Fruit fly (Drosophila melanogaster) whole organism, embryonic: Measurements from ENCODE around the gene dpp.
A peak's percentile ranks its signal among the peaks of the same experiment; 100 is the strongest.

Experiments
- Adf1 ChIP-seq: fragments of 200-800 bp; sonication (Bioruptor generic); IDR thresholded peaks from 2 replicates; pipeline ENCODE4 v1.3.6; 2022; ENCODE audit warnings: missing biosample characterization, missing genetic modification characterization
- Awh ChIP-seq: fragments of 200-800 bp; sonication (Bioruptor generic); IDR thresholded peaks from 2 replicates; pipeline ENCODE4, ENCODE4 v1.3.6; 2022; ENCODE audit warnings: missing biosample characterization, missing genetic modification characterization
- Blimp-1 ChIP-seq: fragments of 200-800 bp; sonication (Bioruptor generic); optimal IDR thresholded peaks from 3 replicates; lab custom pipeline; 2018; ENCODE audit warnings: missing biosample characterization, missing genetic modification characterization, mild to moderate bottlenecking, moderate library complexity, missing genetic modification reagents
- CG11695 ChIP-seq: fragments of 200-800 bp; sonication (Bioruptor generic); IDR thresholded peaks from 3 replicates; pipeline ENCODE4 v1.3.6; 2022; ENCODE audit warnings: missing biosample characterization, missing genetic modification characterization
- CG12769 ChIP-seq: fragments of 200-800 bp; sonication (Bioruptor generic); optimal IDR thresholded peaks from 2 replicates; lab custom pipeline; 2019; ENCODE audit warnings: missing biosample characterization, mild to moderate bottlenecking, missing genetic modification characterization, moderate library complexity
- CG13624 ChIP-seq: fragments of 200-800 bp; sonication (Bioruptor generic); optimal IDR thresholded peaks from 2 replicates; lab custom pipeline; 2016; ENCODE audit warnings: missing biosample characterization, missing genetic modification characterization
- CG16779 ChIP-seq: fragments of 200-800 bp; sonication (Bioruptor generic); IDR thresholded peaks from 2 replicates; pipeline ENCODE4 v1.3.6; 2022; ENCODE audit warnings: missing biosample characterization, missing genetic modification characterization
- CG2202 ChIP-seq: fragments of 200-800 bp; sonication (Bioruptor generic); optimal IDR thresholded peaks from 2 replicates; lab custom pipeline; 2018; ENCODE audit warnings: missing biosample characterization, mild to moderate bottlenecking, missing genetic modification characterization
- CG31388 ChIP-seq: fragments of 200-800 bp; sonication (Bioruptor generic); optimal IDR thresholded peaks from 2 replicates; lab custom pipeline; 2016; ENCODE audit warnings: missing biosample characterization, missing genetic modification characterization
- CG42726 ChIP-seq: fragments of 200-800 bp; sonication (Bioruptor generic); IDR thresholded peaks from 2 replicates; pipeline ENCODE4 v1.3.6; 2022; ENCODE audit warnings: missing biosample characterization, missing genetic modification characterization; ENCODE audit not compliant: partially characterized antibody
- CG6689 ChIP-seq: fragments of 200-800 bp; sonication (Bioruptor generic); IDR thresholded peaks from 2 replicates; pipeline ENCODE4 v1.3.6; 2022; ENCODE audit warnings: missing biosample characterization, missing genetic modification characterization
- CG7745 ChIP-seq: fragments of 200-800 bp; sonication (Bioruptor generic); optimal IDR thresholded peaks from 2 replicates; lab custom pipeline; 2018; ENCODE audit warnings: missing biosample characterization, mild to moderate bottlenecking, missing genetic modification characterization, moderate library complexity
- CG9609 ChIP-seq: fragments of 200-800 bp; sonication (Bioruptor generic); optimal IDR thresholded peaks from 3 replicates; lab custom pipeline; 2016; ENCODE audit warnings: missing biosample characterization, missing genetic modification characterization
- CG9932 ChIP-seq: fragments of 200-800 bp; sonication (Bioruptor generic); IDR thresholded peaks from 2 replicates; pipeline ENCODE4 v1.3.6; 2022; ENCODE audit warnings: missing biosample characterization, missing genetic modification characterization
- CoRest ChIP-seq: fragments of 200-800 bp; sonication (Bioruptor generic); optimal IDR thresholded peaks from 3 replicates; lab custom pipeline; 2018; ENCODE audit warnings: missing biosample characterization, mild to moderate bottlenecking, missing genetic modification characterization, moderate library complexity
- D19A ChIP-seq: fragments of 200-800 bp; optimal IDR thresholded peaks from 3 replicates; lab custom pipeline; 2019; ENCODE audit warnings: missing biosample characterization, mild to moderate bottlenecking, missing genetic modification characterization, moderate library complexity
- Drgx ChIP-seq: fragments of 200-800 bp; sonication (Bioruptor generic); IDR thresholded peaks from 2 replicates; pipeline ENCODE4 v1.3.6; 2022; ENCODE audit warnings: missing biosample characterization, missing genetic modification characterization
- Fer2 ChIP-seq: fragments of 200-800 bp; sonication (Bioruptor generic); optimal IDR thresholded peaks from 2 replicates; lab custom pipeline; 2018; ENCODE audit warnings: missing biosample characterization, mild to moderate bottlenecking, missing genetic modification characterization, moderate library complexity
- H15 ChIP-seq: fragments of 200-800 bp; sonication (Bioruptor generic); IDR thresholded peaks from 3 replicates; pipeline ENCODE4 v1.3.6; 2022; ENCODE audit warnings: missing biosample characterization, missing genetic modification characterization
- HLH4C ChIP-seq: fragments of 200-800 bp; sonication (Bioruptor generic); IDR thresholded peaks from 3 replicates; pipeline ENCODE4 v1.3.6; 2022; ENCODE audit warnings: missing biosample characterization, missing genetic modification characterization; ENCODE audit not compliant: partially characterized antibody
- HmgD ChIP-seq: fragments of 200-800 bp; sonication (Bioruptor generic); optimal IDR thresholded peaks from 3 replicates; lab custom pipeline; 2016; ENCODE audit warnings: missing biosample characterization, missing genetic modification characterization
- Hr78 ChIP-seq, 2 experiments: fragments of 200-800 bp in 1 of 2; fragments of >200 bp in 1 of 2; sonication (Bioruptor generic) in 1 of 2; optimal IDR thresholded peaks; 2 replicates each; lab custom pipeline; 2017 to 2019; ENCODE audit warnings: missing biosample characterization in 2 of 2, missing genetic modification characterization in 2 of 2, mild to moderate bottlenecking in 1 of 2, moderate library complexity in 1 of 2
- MESR4 ChIP-seq: fragments of 200-800 bp; sonication (Bioruptor generic); optimal IDR thresholded peaks from 2 replicates; lab custom pipeline; 2018; ENCODE audit warnings: missing biosample characterization, mild to moderate bottlenecking, missing genetic modification characterization, moderate library complexity
- Med ChIP-seq: fragments of 200-800 bp; sonication (Bioruptor generic); peaks from one replicate; lab custom pipeline; 2016; ENCODE audit warnings: missing biosample characterization, missing genetic modification characterization, mild to moderate bottlenecking, inconsistent platforms, moderate library complexity
- NC2β ChIP-seq: fragments of 200-800 bp; sonication (Bioruptor generic); optimal IDR thresholded peaks from 2 replicates; lab custom pipeline; 2016; ENCODE audit warnings: missing biosample characterization, missing genetic modification characterization
- Oaz ChIP-seq: fragments of 200-800 bp; sonication (Bioruptor generic); IDR thresholded peaks from 2 replicates; pipeline ENCODE4 v1.3.6; 2022; ENCODE audit warnings: missing biosample characterization, missing genetic modification characterization
- abd-A ChIP-seq: fragments of 200-800 bp; sonication (Bioruptor generic); optimal IDR thresholded peaks from 3 replicates; lab custom pipeline; 2019; ENCODE audit warnings: missing biosample characterization, mild to moderate bottlenecking, missing genetic modification characterization, moderate library complexity
- bowl ChIP-seq: fragments of 200-800 bp; sonication (Bioruptor generic); IDR thresholded peaks from 2 replicates; pipeline ENCODE4 v1.3.6; 2022; ENCODE audit warnings: missing biosample characterization, missing genetic modification characterization
- br ChIP-seq: fragments of >200 bp; optimal IDR thresholded peaks from 2 replicates; lab custom pipeline; 2017
- chif ChIP-seq, 2 experiments: fragments of 200-800 bp; sonication (Bioruptor generic); optimal IDR thresholded peaks; 3 replicates each; lab custom pipeline; 2016; ENCODE audit warnings: missing biosample characterization in 2 of 2, missing genetic modification characterization in 2 of 2
- fd102C ChIP-seq: fragments of 200-800 bp; sonication (Bioruptor generic); optimal IDR thresholded peaks from 2 replicates; lab custom pipeline; 2018; ENCODE audit warnings: missing biosample characterization, mild to moderate bottlenecking, missing genetic modification characterization, moderate library complexity
- gcm2 ChIP-seq: fragments of 200-800 bp; sonication (Bioruptor generic); optimal IDR thresholded peaks from 2 replicates; lab custom pipeline; 2016; ENCODE audit warnings: missing biosample characterization, missing genetic modification characterization
- grn ChIP-seq: fragments of 200-800 bp; sonication (Bioruptor generic); optimal IDR thresholded peaks from 3 replicates; lab custom pipeline; 2017; ENCODE audit warnings: missing biosample characterization, missing genetic modification characterization
- gsb ChIP-seq: fragments of 200-800 bp; sonication (Bioruptor generic); IDR thresholded peaks from 2 replicates; pipeline ENCODE4 v1.3.6; 2022; ENCODE audit warnings: missing biosample characterization, missing genetic modification characterization
- h ChIP-seq: fragments of >200 bp; optimal IDR thresholded peaks from 2 replicates; lab custom pipeline; 2017
- kni ChIP-seq: fragments of 200-800 bp; sonication (Bioruptor generic); optimal IDR thresholded peaks from 3 replicates; lab custom pipeline; 2017; ENCODE audit warnings: mild to moderate bottlenecking, missing biosample characterization, missing genetic modification reagents, missing genetic modification characterization
- luna ChIP-seq: fragments of 200-800 bp; sonication (Bioruptor generic); optimal IDR thresholded peaks from 2 replicates; lab custom pipeline; 2016; ENCODE audit warnings: missing biosample characterization, missing genetic modification characterization
- pfk ChIP-seq: fragments of 200-800 bp; sonication (Bioruptor generic); optimal IDR thresholded peaks from 2 replicates; lab custom pipeline; 2018; ENCODE audit warnings: missing biosample characterization, mild to moderate bottlenecking, missing genetic modification characterization, moderate library complexity
- sd ChIP-seq: fragments of 200-800 bp; sonication (Bioruptor generic); optimal IDR thresholded peaks from 3 replicates; lab custom pipeline; 2018; ENCODE audit warnings: missing biosample characterization, mild to moderate bottlenecking, missing genetic modification characterization, moderate library complexity
- sens ChIP-seq: fragments of 200-800 bp; sonication (Bioruptor generic); peaks from one replicate; lab custom pipeline; 2016; ENCODE audit warnings: missing biosample characterization, missing genetic modification characterization
- shn ChIP-seq: fragments of 200-800 bp; sonication (Bioruptor generic); optimal IDR thresholded peaks from 3 replicates; lab custom pipeline; 2016; ENCODE audit warnings: missing biosample characterization, missing genetic modification characterization
- slbo ChIP-seq: fragments of 200-800 bp; sonication (Bioruptor generic); IDR thresholded peaks from 2 replicates; pipeline ENCODE4 v1.3.6; 2022; ENCODE audit warnings: missing biosample characterization, missing genetic modification characterization
- stc ChIP-seq: fragments of 200-800 bp; sonication (Bioruptor generic); IDR thresholded peaks from 2 replicates; pipeline ENCODE4 v1.3.6; 2022; ENCODE audit warnings: missing biosample characterization, missing genetic modification characterization
- tx ChIP-seq: fragments of 200-800 bp; sonication (Bioruptor generic); optimal IDR thresholded peaks from 2 replicates; lab custom pipeline; 2016; ENCODE audit warnings: missing biosample characterization, missing genetic modification characterization

The dpp gene

dm6 chr2L:2473842-2474386 lies 45.7 kb downstream of the dpp start:
- no peak for TF ChIP-seq Hr78 (GFP tag; optimal IDR thresholded peaks at IDR 0.05; lab: Kevin White, UChicago)
- no peak for TF ChIP-seq CG16779
- no peak for TF ChIP-seq br (lab: Kevin White, UChicago)
- peak; percentile 63 for TF ChIP-seq CG7745
- no peak for TF ChIP-seq CG11695 (GFP tag; lab: Robert Waterston, UW)
- no peak for TF ChIP-seq h (lab: Kevin White, UChicago)
- 0 out of 2 replicates have a peak, but pooled peaks have one; percentile 9 for TF ChIP-seq CG9932
- peak; percentile 3 for TF ChIP-seq CG12769
- no peak for TF ChIP-seq CG6689
- peak; percentile 37 for TF ChIP-seq Med (GFP tag; lab: Kevin White, UChicago)
- no peak for TF ChIP-seq gcm2 (GFP tag; lab: Kevin White, UChicago)
- TF ChIP-seq CG31388 (GFP tag; lab: Kevin White, UChicago), result no peak
- peak; percentile 66 for TF ChIP-seq grn
- no peak for TF ChIP-seq CG42726 (GFP tag; lab: Robert Waterston, UW)
- no peak for TF ChIP-seq CoRest (tag; lab: Kevin White, UChicago)
- TF ChIP-seq bowl (GFP tag; lab: Robert Waterston, UW), result no peak
- TF ChIP-seq slbo (GFP tag; lab: Robert Waterston, UW), result 0 out of 2 replicates have a peak, but pooled peaks have one; percentile 16
- TF ChIP-seq chif (GFP tag; optimal IDR thresholded peaks at IDR 0.05; lab: Kevin White, UChicago), result no peak
- peak; percentile 23 for TF ChIP-seq kni (GFP tag; lab: Kevin White, UChicago)
- TF ChIP-seq stc (GFP tag; lab: Robert Waterston, UW), result no peak
- no peak for TF ChIP-seq HmgD (GFP tag; lab: Kevin White, UChicago)
- peak; percentile 61; the same call in 1 of the 2 replicates for TF ChIP-seq Awh (GFP tag; lab: Robert Waterston, UW)
- TF ChIP-seq pfk (GFP tag; lab: Kevin White, UChicago), result no peak
- peak; percentile 87 for TF ChIP-seq sd
- TF ChIP-seq abd-A (tag; lab: Kevin White, UChicago), result peak; percentile 65

dm6 chr2L:2478326-2478725 lies 50.2 kb downstream of the dpp start:
- TF ChIP-seq NC2β, result no peak
- TF ChIP-seq luna (GFP tag; lab: Kevin White, UChicago), result no peak
- no peak for TF ChIP-seq Fer2 (tag; lab: Kevin White, UChicago)
- no peak for TF ChIP-seq HLH4C (GFP tag; lab: Robert Waterston, UW)
- TF ChIP-seq CG2202 (tag; lab: Kevin White, UChicago), result no peak
- TF ChIP-seq gcm2 (GFP tag; lab: Kevin White, UChicago), result no peak
- TF ChIP-seq shn (GFP tag; lab: Kevin White, UChicago), result no peak
- no peak for TF ChIP-seq H15 (GFP tag; lab: Robert Waterston, UW)
- TF ChIP-seq CG13624 (GFP tag; lab: Kevin White, UChicago), result no peak
- TF ChIP-seq gsb (GFP tag; lab: Robert Waterston, UW), result no peak
- no peak for TF ChIP-seq Adf1 (GFP tag; lab: Robert Waterston, UW)
- TF ChIP-seq fd102C, result no peak
- no peak for TF ChIP-seq tx (GFP tag; lab: Kevin White, UChicago)
- peak; percentile 6 for TF ChIP-seq sens (GFP tag; lab: Kevin White, UChicago)
- TF ChIP-seq CG9609 (GFP tag; lab: Kevin White, UChicago), result no peak
- peak; percentile 21 for TF ChIP-seq Blimp-1 (GFP tag; lab: Kevin White, UChicago)
- peak; percentile 38 for TF ChIP-seq D19A (tag; lab: Kevin White, UChicago)
- no peak for TF ChIP-seq MESR4
- peak; percentile 56; the same call in 1 of the 2 replicates for TF ChIP-seq Drgx (GFP tag; lab: Robert Waterston, UW)
- TF ChIP-seq Oaz (GFP tag; lab: Robert Waterston, UW), result no peak
